Fruit fly (Drosophila melanogaster) whole organism, prepupa: ENCODE data around the gene CG33346.

Experiments
- CG10631 ChIP-seq: fragments of 200-800 bp; sonication (Bioruptor generic); optimal IDR thresholded peaks from 2 replicates; lab custom pipeline; 2016; ENCODE audit warnings: missing biosample characterization, missing genetic modification characterization
- CG10669 ChIP-seq: fragments of 200-800 bp; sonication (Bioruptor generic); optimal IDR thresholded peaks from 3 replicates; lab custom pipeline; 2018; ENCODE audit warnings: missing biosample characterization, mild to moderate bottlenecking, missing genetic modification characterization, moderate library complexity
- CG11294 ChIP-seq: fragments of 200-800 bp; sonication (Bioruptor generic); IDR thresholded peaks from 2 replicates; pipeline ENCODE4 v1.3.6; 2022; ENCODE audit warnings: missing biosample characterization, missing genetic modification characterization
- CG11762 ChIP-seq: fragments of 200-800 bp; sonication (Bioruptor generic); optimal IDR thresholded peaks from 3 replicates; lab custom pipeline; 2016; ENCODE audit warnings: missing biosample characterization, missing genetic modification characterization; ENCODE audit not compliant: insufficient read depth
- CG11902 ChIP-seq: fragments of 200-800 bp; sonication (Bioruptor generic); optimal IDR thresholded peaks from 3 replicates; lab custom pipeline; 2016; ENCODE audit warnings: missing biosample characterization, missing genetic modification characterization
- CG15336 ChIP-seq: fragments of 200-800 bp; sonication (Bioruptor generic); IDR thresholded peaks from 2 replicates; pipeline ENCODE4 v1.3.6; 2022; ENCODE audit warnings: missing biosample characterization, missing genetic modification characterization
- CG1621 ChIP-seq: fragments of 200-800 bp; sonication (Bioruptor generic); optimal IDR thresholded peaks from 3 replicates; lab custom pipeline; 2018; ENCODE audit warnings: missing biosample characterization, mild to moderate bottlenecking, missing genetic modification characterization
- CG16779 ChIP-seq: fragments of 200-800 bp; sonication (Bioruptor generic); optimal IDR thresholded peaks from 3 replicates; lab custom pipeline; 2017; ENCODE audit warnings: missing biosample characterization, mild to moderate bottlenecking, missing genetic modification characterization
- CG3032 ChIP-seq: fragments of 200-800 bp; optimal IDR thresholded peaks from 2 replicates; lab custom pipeline; 2019; ENCODE audit warnings: missing biosample characterization, mild to moderate bottlenecking, missing genetic modification characterization, moderate library complexity
- CG31627 ChIP-seq: fragments of 200-800 bp; sonication (Bioruptor generic); optimal IDR thresholded peaks from 3 replicates; lab custom pipeline; 2016; ENCODE audit warnings: missing biosample characterization, missing genetic modification characterization
- CG32006 ChIP-seq: fragments of 200-800 bp; sonication (Bioruptor generic); optimal IDR thresholded peaks from 3 replicates; lab custom pipeline; 2017; ENCODE audit warnings: missing biosample characterization, mild to moderate bottlenecking, missing genetic modification characterization
- CG34406 ChIP-seq: fragments of 200-800 bp; sonication (Bioruptor generic); optimal IDR thresholded peaks from 3 replicates; lab custom pipeline; 2016; ENCODE audit warnings: missing biosample characterization, missing genetic modification characterization
- CG3919 ChIP-seq: fragments of 200-800 bp; sonication (Bioruptor generic); optimal IDR thresholded peaks from 3 replicates; lab custom pipeline; 2016; ENCODE audit warnings: missing biosample characterization, missing genetic modification characterization
- CG4318 ChIP-seq: fragments of 200-800 bp; sonication (Bioruptor generic); optimal IDR thresholded peaks from 3 replicates; lab custom pipeline; 2017; ENCODE audit warnings: missing biosample characterization, mild to moderate bottlenecking, missing genetic modification characterization
- CG6163 ChIP-seq: fragments of 200-800 bp; sonication (Bioruptor generic); IDR thresholded peaks from 3 replicates; pipeline ENCODE4 v1.3.6; 2022; ENCODE audit warnings: missing biosample characterization, missing genetic modification characterization
- CG6276 ChIP-seq: fragments of 200-800 bp; sonication (Bioruptor generic); optimal IDR thresholded peaks from 2 replicates; lab custom pipeline; 2017; ENCODE audit warnings: missing biosample characterization, mild to moderate bottlenecking, missing genetic modification characterization
- CG6792 ChIP-seq: fragments of 200-800 bp; sonication (Bioruptor generic); optimal IDR thresholded peaks from 3 replicates; lab custom pipeline; 2016; ENCODE audit warnings: missing biosample characterization, missing genetic modification characterization
- CG6808 ChIP-seq: fragments of 200-800 bp; sonication (Bioruptor generic); optimal IDR thresholded peaks from 3 replicates; lab custom pipeline; 2017; ENCODE audit warnings: missing biosample characterization, missing genetic modification characterization, mild to moderate bottlenecking, moderate library complexity, missing genetic modification reagents
- CG6854 ChIP-seq: fragments of 200-800 bp; sonication (Bioruptor generic); optimal IDR thresholded peaks from 2 replicates; lab custom pipeline; 2017; ENCODE audit warnings: missing biosample characterization, mild to moderate bottlenecking, missing genetic modification characterization
- CG7368 ChIP-seq: fragments of 200-800 bp; sonication (Bioruptor generic); optimal IDR thresholded peaks from 3 replicates; lab custom pipeline; 2016; ENCODE audit warnings: missing biosample characterization, missing genetic modification characterization
- CG8119 ChIP-seq: fragments of 200-800 bp; sonication (Bioruptor generic); IDR thresholded peaks from 3 replicates; pipeline ENCODE4 v1.3.6; 2022; ENCODE audit warnings: missing biosample characterization, missing genetic modification characterization
- CG8632 ChIP-seq: fragments of 200-800 bp; sonication (Bioruptor generic); optimal IDR thresholded peaks from 3 replicates; lab custom pipeline; 2016; ENCODE audit warnings: missing biosample characterization, missing genetic modification characterization
- CG9139 ChIP-seq: fragments of 200-800 bp; sonication (Bioruptor generic); optimal IDR thresholded peaks from 3 replicates; lab custom pipeline; 2017; ENCODE audit warnings: missing biosample characterization, mild to moderate bottlenecking, missing genetic modification characterization
- Eip75B ChIP-seq: fragments of 200-800 bp; sonication (Bioruptor generic); optimal IDR thresholded peaks from 3 replicates; lab custom pipeline; 2016; ENCODE audit warnings: missing biosample characterization, missing genetic modification characterization
- Eip78C ChIP-seq: fragments of 200-800 bp; sonication (Bioruptor generic); peaks from one replicate; lab custom pipeline; 2016; ENCODE audit warnings: missing biosample characterization, missing genetic modification characterization
- Eip93F ChIP-seq: fragments of 200-800 bp; sonication (Bioruptor generic); optimal IDR thresholded peaks from 2 replicates; lab custom pipeline; 2016; ENCODE audit warnings: missing biosample characterization, mild to moderate bottlenecking, missing genetic modification characterization
- Ets96B ChIP-seq: fragments of 200-800 bp; optimal IDR thresholded peaks from 2 replicates; lab custom pipeline; 2019; ENCODE audit warnings: missing biosample characterization, mild to moderate bottlenecking, missing genetic modification characterization, moderate library complexity
- Hr39 ChIP-seq: fragments of 200-800 bp; sonication (Bioruptor generic); optimal IDR thresholded peaks from 2 replicates; lab custom pipeline; 2016; ENCODE audit warnings: missing biosample characterization, missing genetic modification characterization
- Hr4 ChIP-seq: fragments of 200-800 bp; sonication (Bioruptor generic); optimal IDR thresholded peaks from 3 replicates; lab custom pipeline; 2016; ENCODE audit warnings: missing biosample characterization, missing genetic modification characterization
- Lpt ChIP-seq: fragments of 200-800 bp; sonication (Bioruptor generic); optimal IDR thresholded peaks from 3 replicates; lab custom pipeline; 2016; ENCODE audit warnings: missing biosample characterization, missing genetic modification characterization
- Met ChIP-seq: fragments of 200-800 bp; sonication (Bioruptor generic); optimal IDR thresholded peaks from 3 replicates; lab custom pipeline; 2016; ENCODE audit warnings: missing biosample characterization, missing genetic modification characterization
- OdsH ChIP-seq: fragments of 200-800 bp; sonication (Bioruptor generic); optimal IDR thresholded peaks from 3 replicates; lab custom pipeline; 2016; ENCODE audit warnings: missing biosample characterization, missing genetic modification characterization
- Sox102F ChIP-seq: fragments of 200-800 bp; sonication (Bioruptor generic); optimal IDR thresholded peaks from 2 replicates; lab custom pipeline; 2016; ENCODE audit warnings: missing biosample characterization, mild to moderate bottlenecking, missing genetic modification characterization
- Sox14 ChIP-seq: fragments of 200-800 bp; sonication (Bioruptor generic); optimal IDR thresholded peaks from 3 replicates; lab custom pipeline; 2016; ENCODE audit warnings: missing biosample characterization, missing genetic modification characterization
- Sox15 ChIP-seq: fragments of 200-800 bp; sonication (Bioruptor generic); optimal IDR thresholded peaks from 3 replicates; lab custom pipeline; 2016; ENCODE audit warnings: missing biosample characterization, missing genetic modification characterization
- achi ChIP-seq: fragments of 200-800 bp; sonication (Bioruptor generic); optimal IDR thresholded peaks from 3 replicates; lab custom pipeline; 2016; ENCODE audit warnings: missing biosample characterization, missing genetic modification characterization
- acj6 ChIP-seq: fragments of 200-800 bp; sonication (Bioruptor generic); optimal IDR thresholded peaks from 3 replicates; lab custom pipeline; 2016; ENCODE audit warnings: missing biosample characterization, missing genetic modification characterization
- cyc ChIP-seq: fragments of 200-800 bp; sonication (Bioruptor generic); optimal IDR thresholded peaks from 3 replicates; lab custom pipeline; 2016; ENCODE audit warnings: missing biosample characterization, missing genetic modification characterization
- dac ChIP-seq: fragments of 200-800 bp; sonication (Bioruptor generic); optimal IDR thresholded peaks from 2 replicates; lab custom pipeline; 2017; ENCODE audit warnings: missing biosample characterization, mild to moderate bottlenecking, missing genetic modification characterization
- dsx ChIP-seq: fragments of 200-800 bp; optimal IDR thresholded peaks from 3 replicates; lab custom pipeline; 2019; ENCODE audit warnings: missing biosample characterization, mild to moderate bottlenecking, missing genetic modification characterization, moderate library complexity; ENCODE audit not compliant: poor library complexity, severe bottlenecking
- fd59A ChIP-seq: fragments of 200-800 bp; sonication (Bioruptor generic); optimal IDR thresholded peaks from 2 replicates; lab custom pipeline; 2017; ENCODE audit warnings: missing biosample characterization, mild to moderate bottlenecking, missing genetic modification characterization, missing genetic modification reagents
- fd85E ChIP-seq: fragments of 200-800 bp; sonication (Bioruptor generic); optimal IDR thresholded peaks from 3 replicates; lab custom pipeline; 2016; ENCODE audit warnings: missing biosample characterization, missing genetic modification characterization
- fkh ChIP-seq: fragments of 200-800 bp; sonication (Bioruptor generic); optimal IDR thresholded peaks from 3 replicates; lab custom pipeline; 2017; ENCODE audit warnings: missing biosample characterization, mild to moderate bottlenecking, missing genetic modification characterization, moderate library complexity
- net ChIP-seq: fragments of 200-800 bp; sonication (Bioruptor generic); optimal IDR thresholded peaks from 3 replicates; lab custom pipeline; 2016; ENCODE audit warnings: missing biosample characterization, missing genetic modification characterization
- pdm3 ChIP-seq: fragments of 200-800 bp; sonication (Bioruptor generic); optimal IDR thresholded peaks from 3 replicates; lab custom pipeline; 2016; ENCODE audit warnings: missing biosample characterization, missing genetic modification characterization
- salr ChIP-seq, 2 experiments: fragments of 200-800 bp; sonication (Bioruptor generic); optimal IDR thresholded peaks; 3 replicates each; lab custom pipeline; 2016 to 2018; ENCODE audit warnings: missing biosample characterization in 2 of 2, missing genetic modification characterization in 2 of 2, mild to moderate bottlenecking in 1 of 2
- spab ChIP-seq: fragments of 200-800 bp; sonication (Bioruptor generic); optimal IDR thresholded peaks from 2 replicates; lab custom pipeline; 2017; ENCODE audit warnings: missing biosample characterization, mild to moderate bottlenecking, missing genetic modification characterization, missing genetic modification reagents
- ss ChIP-seq, 2 experiments: fragments of 200-800 bp; sonication (Bioruptor generic); optimal IDR thresholded peaks; 2 replicates in 1 of 2; 3 replicates in 1 of 2; lab custom pipeline; 2017 to 2018; ENCODE audit warnings: mild to moderate bottlenecking in 2 of 2, missing biosample characterization in 2 of 2, missing genetic modification characterization in 2 of 2, moderate library complexity in 1 of 2
- topi ChIP-seq: fragments of 200-800 bp; sonication (Bioruptor generic); optimal IDR thresholded peaks from 3 replicates; lab custom pipeline; 2016; ENCODE audit warnings: missing biosample characterization, missing genetic modification characterization
- vri ChIP-seq: fragments of 200-800 bp; sonication (Bioruptor generic); optimal IDR thresholded peaks from 3 replicates; lab custom pipeline; 2016; ENCODE audit warnings: missing biosample characterization, mild to moderate bottlenecking, missing genetic modification characterization

CG33346 gene

dm6 chr3R:28634981-28635930, 33.8 kb upstream of the CG33346 start, which contains the start of gene CG10011:
Gene CG10011 (minus strand): TSS chr3R:28635099.
- TF ChIP-seq fkh, result no peak
- no peak for TF ChIP-seq salr (GFP tag; optimal IDR thresholded peaks at IDR 0.05; lab: Kevin White, UChicago)
- TF ChIP-seq Eip78C, result peak; percentile 75
- TF ChIP-seq pdm3 (GFP tag; lab: Kevin White, UChicago), result no peak
- no peak for TF ChIP-seq CG8119
- no peak for TF ChIP-seq spab (GFP tag; lab: Kevin White, UChicago)
- TF ChIP-seq fd85E (GFP tag; lab: Kevin White, UChicago), result no peak
- no peak for TF ChIP-seq CG6792 (GFP tag; lab: Kevin White, UChicago)
- TF ChIP-seq CG3032, result no peak
- peak; percentile 10 for TF ChIP-seq CG6808 (GFP tag; lab: Kevin White, UChicago)
- no peak for TF ChIP-seq acj6 (GFP tag; lab: Kevin White, UChicago)
- TF ChIP-seq CG6276 (GFP tag; lab: Kevin White, UChicago), result no peak
- TF ChIP-seq Ets96B (tag; lab: Kevin White, UChicago), result no peak
- TF ChIP-seq Sox15 (GFP tag; lab: Kevin White, UChicago), result no peak
- no peak for TF ChIP-seq CG16779 (tag; lab: Kevin White, UChicago)
- TF ChIP-seq CG9139 (GFP tag; lab: Kevin White, UChicago), result no peak
- no peak for TF ChIP-seq vri
- no peak for TF ChIP-seq fd59A
- no peak for TF ChIP-seq CG4318
- peak; percentile 17 for TF ChIP-seq CG7368 (GFP tag; lab: Kevin White, UChicago)
- no peak for TF ChIP-seq Hr4 (GFP tag; lab: Kevin White, UChicago)
- no peak for TF ChIP-seq Lpt (GFP tag; lab: Kevin White, UChicago)
- TF ChIP-seq Sox14 (GFP tag; lab: Kevin White, UChicago), result peak; percentile 29
- TF ChIP-seq CG3919 (GFP tag; lab: Kevin White, UChicago), result peak; percentile 10
- TF ChIP-seq ss (GFP tag; optimal IDR thresholded peaks at IDR 0.05; lab: Kevin White, UChicago), result no peak
- TF ChIP-seq CG31627, result no peak
- TF ChIP-seq Met, result peak; percentile 20
- no peak for TF ChIP-seq CG11902 (GFP tag; lab: Kevin White, UChicago)
- peak; percentile 11 for TF ChIP-seq Sox102F
- TF ChIP-seq OdsH (GFP tag; lab: Kevin White, UChicago), result no peak
- TF ChIP-seq achi (GFP tag; lab: Kevin White, UChicago), result no peak
- TF ChIP-seq CG11294, result no peak
- no peak for TF ChIP-seq CG11762
- TF ChIP-seq Eip93F (GFP tag; lab: Kevin White, UChicago), result no peak
- TF ChIP-seq topi (GFP tag; lab: Kevin White, UChicago), result no peak
- TF ChIP-seq CG10631 (GFP tag; lab: Kevin White, UChicago), result no peak
- no peak for TF ChIP-seq Eip75B (GFP tag; lab: Kevin White, UChicago)
- TF ChIP-seq dac, result no peak
- TF ChIP-seq CG32006 (GFP tag; lab: Kevin White, UChicago), result no peak
- no peak for TF ChIP-seq CG6854 (GFP tag; lab: Kevin White, UChicago)
- no peak for TF ChIP-seq net
- TF ChIP-seq CG10669 (GFP tag; lab: Kevin White, UChicago), result no peak
- TF ChIP-seq CG8632 (GFP tag; lab: Kevin White, UChicago), result no peak
- no peak for TF ChIP-seq CG34406 (GFP tag; lab: Kevin White, UChicago)
- no peak for TF ChIP-seq CG1621 (tag; lab: Kevin White, UChicago)
- TF ChIP-seq CG15336 (GFP tag; lab: Robert Waterston, UW), result peak; percentile 30; the same call in 1 of the 2 replicates
- TF ChIP-seq Hr39 (GFP tag; lab: Kevin White, UChicago), result no peak
- no peak for TF ChIP-seq dsx
- TF ChIP-seq CG6163 (GFP tag; lab: Robert Waterston, UW), result peak; percentile 30; the same call in 1 of the 3 replicates
- no peak for TF ChIP-seq cyc (GFP tag; lab: Kevin White, UChicago)
